Fruit fly (Drosophila melanogaster): ENCODE data around the gene rump.
A peak's percentile ranks its signal among the peaks of the same experiment; 100 is the strongest.

rump gene

dm6 chr3R:9513052-9513420 is 2.9 kb upstream of the rump start, which contains the start of the genes Ras85D and Rlb1 (continued):
- peak; percentile 85 for TF ChIP-seq CG17186 (GFP tag; optimal IDR thresholded peaks at IDR 0.05)
- peak; percentile 81 for TF ChIP-seq CHES-1-like (GFP tag; optimal IDR thresholded peaks at IDR 0.05)
- TF ChIP-seq CG5180 (GFP tag; optimal IDR thresholded peaks at IDR 0.05), result no peak
- TF ChIP-seq CG11723 (GFP tag; optimal IDR thresholded peaks at IDR 0.05), result no peak
- TF ChIP-seq CG7786 (GFP tag; optimal IDR thresholded peaks at IDR 0.05), result peak; percentile 76
- peak; percentile 77 for TF ChIP-seq CG14710 (tag; optimal IDR thresholded peaks at IDR 0.05)
- peak; percentile 76 for TF ChIP-seq chn (GFP tag; optimal IDR thresholded peaks at IDR 0.05)
- peak; percentile 60 for TF ChIP-seq CG17912 (GFP tag; optimal IDR thresholded peaks at IDR 0.05)
- TF ChIP-seq Sry-β (GFP tag; optimal IDR thresholded peaks at IDR 0.05), result no peak
- TF ChIP-seq CG8359 (GFP tag; optimal IDR thresholded peaks at IDR 0.05; ENCODE audit: borderline replicate concordance), result no peak
- TF ChIP-seq Myb (GFP tag; optimal IDR thresholded peaks at IDR 0.05), result peak; percentile 72
- no peak for TF ChIP-seq CG15479 (GFP tag; optimal IDR thresholded peaks at IDR 0.05)
- peak; percentile 8 for TF ChIP-seq zen (tag; optimal IDR thresholded peaks at IDR 0.05)
- TF ChIP-seq tll (GFP tag; optimal IDR thresholded peaks at IDR 0.05), result no peak
- peak; percentile 37 for TF ChIP-seq slou (GFP tag; optimal IDR thresholded peaks at IDR 0.05)
- TF ChIP-seq Xrp1 (GFP tag; IDR thresholded peaks at IDR 0.05), result no peak
- TF ChIP-seq Adf1 (GFP tag; IDR thresholded peaks at IDR 0.05), result no peak
- peak; percentile 35 for TF ChIP-seq pfk (GFP tag; optimal IDR thresholded peaks at IDR 0.05)
- no peak for TF ChIP-seq CG6813 (GFP tag; optimal IDR thresholded peaks at IDR 0.05)
- TF ChIP-seq HLH54F (GFP tag; optimal IDR thresholded peaks at IDR 0.05), result peak; percentile 83
- peak; percentile 68 to 86 for TF ChIP-seq Pdp1 (GFP tag; optimal IDR thresholded peaks at IDR 0.05)
- TF ChIP-seq pros (GFP tag; optimal IDR thresholded peaks at IDR 0.05), result no peak
- peak; percentile 68 for TF ChIP-seq Fer2 (tag; optimal IDR thresholded peaks at IDR 0.05)
- TF ChIP-seq pzg (GFP tag; optimal IDR thresholded peaks at IDR 0.05), result peak; percentile 85
- TF ChIP-seq CG8089 (GFP tag; optimal IDR thresholded peaks at IDR 0.05), result peak; percentile 72
- peak; percentile 29 for TF ChIP-seq CG8388 (GFP tag; optimal IDR thresholded peaks at IDR 0.05)
- TF ChIP-seq Ets65A (GFP tag), result peak; percentile 99
- peak; percentile 73 for TF ChIP-seq luna (GFP tag; optimal IDR thresholded peaks at IDR 0.05)
- TF ChIP-seq btn (GFP tag; optimal IDR thresholded peaks at IDR 0.05), result peak; percentile 51
- peak; percentile 55 for TF ChIP-seq CG18262 (tag; optimal IDR thresholded peaks at IDR 0.05)
- peak; percentile 89 for TF ChIP-seq Max (GFP tag; optimal IDR thresholded peaks at IDR 0.05)
- peak; percentile 73 for TF ChIP-seq grau (tag; optimal IDR thresholded peaks at IDR 0.05)
- peak; percentile 71 for TF ChIP-seq NK7.1 (GFP tag; optimal IDR thresholded peaks at IDR 0.05)
- TF ChIP-seq caup (GFP tag; optimal IDR thresholded peaks at IDR 0.05; ENCODE audit: severe bottlenecking), result peak; percentile 43
- peak; percentile 83 for TF ChIP-seq dpn (GFP tag; optimal IDR thresholded peaks at IDR 0.05)
- TF ChIP-seq CG8944 (GFP tag; optimal IDR thresholded peaks at IDR 0.05), result peak; percentile 77
- peak; percentile 62 for TF ChIP-seq CG15696 (tag; optimal IDR thresholded peaks at IDR 0.05)
- TF ChIP-seq pb (GFP tag; optimal IDR thresholded peaks at IDR 0.05), result peak; percentile 62
- peak; percentile 67 for TF ChIP-seq Dad (GFP tag; optimal IDR thresholded peaks at IDR 0.05)
- TF ChIP-seq Bteb2 (GFP tag; optimal IDR thresholded peaks at IDR 0.05), result peak; percentile 69
- peak; percentile 69 for TF ChIP-seq CG18476 (GFP tag; optimal IDR thresholded peaks at IDR 0.05)
- peak; percentile 51 for TF ChIP-seq schlank (tag; optimal IDR thresholded peaks at IDR 0.05)
- no peak for TF ChIP-seq CG14667 (GFP tag; IDR thresholded peaks at IDR 0.05)
- TF ChIP-seq CG7928 (GFP tag; optimal IDR thresholded peaks at IDR 0.05), result peak; percentile 47
- TF ChIP-seq Meics (GFP tag; optimal IDR thresholded peaks at IDR 0.05), result peak; percentile 63
- TF ChIP-seq CG16815 (GFP tag; optimal IDR thresholded peaks at IDR 0.05), result no peak
- peak; percentile 50 for TF ChIP-seq hkb (optimal IDR thresholded peaks at IDR 0.05)
- TF ChIP-seq hkb (GFP tag; IDR thresholded peaks at IDR 0.05), result no peak
- no peak for TF ChIP-seq Tbp (GFP tag; optimal IDR thresholded peaks at IDR 0.05)
- no peak for TF ChIP-seq Nf-YA (GFP tag; IDR thresholded peaks at IDR 0.05)
- no peak for TF ChIP-seq CG30431 (GFP tag; optimal IDR thresholded peaks at IDR 0.05)
